Fruit fly (Drosophila melanogaster) whole organism, prepupa: ENCODE data around the gene ng4.
A peak's percentile ranks its signal among the peaks of the same experiment; 100 is the strongest.

ENCODE experiments used
- Blimp-1 ChIP-seq: fragments of 200-800 bp; sonication (Bioruptor generic); optimal IDR thresholded peaks from 3 replicates; lab custom pipeline; 2017; ENCODE audit warnings: missing biosample characterization, missing genetic modification characterization, mild to moderate bottlenecking, moderate library complexity, missing genetic modification reagents
- CG10669 ChIP-seq: fragments of 200-800 bp; sonication (Bioruptor generic); optimal IDR thresholded peaks from 3 replicates; lab custom pipeline; 2018; ENCODE audit warnings: missing biosample characterization, mild to moderate bottlenecking, missing genetic modification characterization, moderate library complexity
- CG11294 ChIP-seq: fragments of 200-800 bp; sonication (Bioruptor generic); IDR thresholded peaks from 2 replicates; pipeline ENCODE4 v1.3.6; 2022; ENCODE audit warnings: missing biosample characterization, missing genetic modification characterization
- CG11762 ChIP-seq: fragments of 200-800 bp; sonication (Bioruptor generic); optimal IDR thresholded peaks from 3 replicates; lab custom pipeline; 2016; ENCODE audit warnings: missing biosample characterization, missing genetic modification characterization; ENCODE audit not compliant: insufficient read depth
- CG15336 ChIP-seq: fragments of 200-800 bp; sonication (Bioruptor generic); IDR thresholded peaks from 2 replicates; pipeline ENCODE4 v1.3.6; 2022; ENCODE audit warnings: missing biosample characterization, missing genetic modification characterization
- CG1621 ChIP-seq: fragments of 200-800 bp; sonication (Bioruptor generic); optimal IDR thresholded peaks from 3 replicates; lab custom pipeline; 2018; ENCODE audit warnings: missing biosample characterization, mild to moderate bottlenecking, missing genetic modification characterization
- CG16779 ChIP-seq: fragments of 200-800 bp; sonication (Bioruptor generic); optimal IDR thresholded peaks from 3 replicates; lab custom pipeline; 2017; ENCODE audit warnings: missing biosample characterization, mild to moderate bottlenecking, missing genetic modification characterization
- CG3032 ChIP-seq: fragments of 200-800 bp; optimal IDR thresholded peaks from 2 replicates; lab custom pipeline; 2019; ENCODE audit warnings: missing biosample characterization, mild to moderate bottlenecking, missing genetic modification characterization, moderate library complexity
- CG32006 ChIP-seq: fragments of 200-800 bp; sonication (Bioruptor generic); optimal IDR thresholded peaks from 3 replicates; lab custom pipeline; 2017; ENCODE audit warnings: missing biosample characterization, mild to moderate bottlenecking, missing genetic modification characterization
- CG34406 ChIP-seq: fragments of 200-800 bp; sonication (Bioruptor generic); optimal IDR thresholded peaks from 3 replicates; lab custom pipeline; 2016; ENCODE audit warnings: missing biosample characterization, missing genetic modification characterization
- CG4318 ChIP-seq: fragments of 200-800 bp; sonication (Bioruptor generic); optimal IDR thresholded peaks from 3 replicates; lab custom pipeline; 2017; ENCODE audit warnings: missing biosample characterization, mild to moderate bottlenecking, missing genetic modification characterization
- CG6276 ChIP-seq: fragments of 200-800 bp; sonication (Bioruptor generic); optimal IDR thresholded peaks from 2 replicates; lab custom pipeline; 2017; ENCODE audit warnings: missing biosample characterization, mild to moderate bottlenecking, missing genetic modification characterization
- CG7368 ChIP-seq: fragments of 200-800 bp; sonication (Bioruptor generic); optimal IDR thresholded peaks from 3 replicates; lab custom pipeline; 2016; ENCODE audit warnings: missing biosample characterization, missing genetic modification characterization
- CG8119 ChIP-seq: fragments of 200-800 bp; sonication (Bioruptor generic); IDR thresholded peaks from 3 replicates; pipeline ENCODE4 v1.3.6; 2022; ENCODE audit warnings: missing biosample characterization, missing genetic modification characterization
- CG8319 ChIP-seq: fragments of 200-800 bp; sonication (Bioruptor generic); optimal IDR thresholded peaks from 3 replicates; lab custom pipeline; 2016; ENCODE audit warnings: missing biosample characterization, missing genetic modification characterization
- CG8632 ChIP-seq: fragments of 200-800 bp; sonication (Bioruptor generic); optimal IDR thresholded peaks from 3 replicates; lab custom pipeline; 2016; ENCODE audit warnings: missing biosample characterization, missing genetic modification characterization
- Eip75B ChIP-seq: fragments of 200-800 bp; sonication (Bioruptor generic); optimal IDR thresholded peaks from 3 replicates; lab custom pipeline; 2016; ENCODE audit warnings: missing biosample characterization, missing genetic modification characterization
- Eip78C ChIP-seq: fragments of 200-800 bp; sonication (Bioruptor generic); peaks from one replicate; lab custom pipeline; 2016; ENCODE audit warnings: missing biosample characterization, missing genetic modification characterization
- Ets21C ChIP-seq: fragments of 200-800 bp; sonication (Bioruptor generic); optimal IDR thresholded peaks from 3 replicates; lab custom pipeline; 2016; ENCODE audit warnings: missing biosample characterization, missing genetic modification characterization
- Ets96B ChIP-seq: fragments of 200-800 bp; optimal IDR thresholded peaks from 2 replicates; lab custom pipeline; 2019; ENCODE audit warnings: missing biosample characterization, mild to moderate bottlenecking, missing genetic modification characterization, moderate library complexity
- Gug ChIP-seq: fragments of 200-800 bp; sonication (Bioruptor generic); IDR thresholded peaks from 2 replicates; pipeline ENCODE4 v1.3.6; 2022; ENCODE audit warnings: missing biosample characterization, missing genetic modification characterization
- Hr4 ChIP-seq: fragments of 200-800 bp; sonication (Bioruptor generic); optimal IDR thresholded peaks from 3 replicates; lab custom pipeline; 2016; ENCODE audit warnings: missing biosample characterization, missing genetic modification characterization
- Lpt ChIP-seq: fragments of 200-800 bp; sonication (Bioruptor generic); optimal IDR thresholded peaks from 3 replicates; lab custom pipeline; 2016; ENCODE audit warnings: missing biosample characterization, missing genetic modification characterization
- Smox ChIP-seq: fragments of 200-800 bp; sonication (Bioruptor generic); optimal IDR thresholded peaks from 3 replicates; lab custom pipeline; 2016; ENCODE audit warnings: missing biosample characterization, missing genetic modification characterization
- Sox102F ChIP-seq: fragments of 200-800 bp; sonication (Bioruptor generic); optimal IDR thresholded peaks from 2 replicates; lab custom pipeline; 2016; ENCODE audit warnings: missing biosample characterization, mild to moderate bottlenecking, missing genetic modification characterization
- Sox14 ChIP-seq: fragments of 200-800 bp; sonication (Bioruptor generic); optimal IDR thresholded peaks from 3 replicates; lab custom pipeline; 2016; ENCODE audit warnings: missing biosample characterization, missing genetic modification characterization
- Sox15 ChIP-seq: fragments of 200-800 bp; sonication (Bioruptor generic); optimal IDR thresholded peaks from 3 replicates; lab custom pipeline; 2016; ENCODE audit warnings: missing biosample characterization, missing genetic modification characterization
- achi ChIP-seq: fragments of 200-800 bp; sonication (Bioruptor generic); optimal IDR thresholded peaks from 3 replicates; lab custom pipeline; 2016; ENCODE audit warnings: missing biosample characterization, missing genetic modification characterization
- acj6 ChIP-seq: fragments of 200-800 bp; sonication (Bioruptor generic); optimal IDR thresholded peaks from 3 replicates; lab custom pipeline; 2016; ENCODE audit warnings: missing biosample characterization, missing genetic modification characterization
- cyc ChIP-seq: fragments of 200-800 bp; sonication (Bioruptor generic); optimal IDR thresholded peaks from 3 replicates; lab custom pipeline; 2016; ENCODE audit warnings: missing biosample characterization, missing genetic modification characterization
- dac ChIP-seq: fragments of 200-800 bp; sonication (Bioruptor generic); optimal IDR thresholded peaks from 2 replicates; lab custom pipeline; 2017; ENCODE audit warnings: missing biosample characterization, mild to moderate bottlenecking, missing genetic modification characterization
- dsx ChIP-seq: fragments of 200-800 bp; optimal IDR thresholded peaks from 3 replicates; lab custom pipeline; 2019; ENCODE audit warnings: missing biosample characterization, mild to moderate bottlenecking, missing genetic modification characterization, moderate library complexity; ENCODE audit not compliant: poor library complexity, severe bottlenecking
- fd59A ChIP-seq: fragments of 200-800 bp; sonication (Bioruptor generic); optimal IDR thresholded peaks from 2 replicates; lab custom pipeline; 2017; ENCODE audit warnings: missing biosample characterization, mild to moderate bottlenecking, missing genetic modification characterization, missing genetic modification reagents
- lz ChIP-seq: fragments of 200-800 bp; sonication (Bioruptor generic); optimal IDR thresholded peaks from 3 replicates; lab custom pipeline; 2016; ENCODE audit warnings: missing biosample characterization, missing genetic modification characterization
- net ChIP-seq: fragments of 200-800 bp; sonication (Bioruptor generic); optimal IDR thresholded peaks from 3 replicates; lab custom pipeline; 2016; ENCODE audit warnings: missing biosample characterization, missing genetic modification characterization
- spab ChIP-seq: fragments of 200-800 bp; sonication (Bioruptor generic); optimal IDR thresholded peaks from 2 replicates; lab custom pipeline; 2017; ENCODE audit warnings: missing biosample characterization, mild to moderate bottlenecking, missing genetic modification characterization, missing genetic modification reagents
- vri ChIP-seq: fragments of 200-800 bp; sonication (Bioruptor generic); optimal IDR thresholded peaks from 3 replicates; lab custom pipeline; 2016; ENCODE audit warnings: missing biosample characterization, mild to moderate bottlenecking, missing genetic modification characterization

Gene ng4

dm6 chrX:3255569-3256309 lies 11.7 kb upstream of the ng4 start (continued):
- TF ChIP-seq CG11294 (GFP tag; lab: Robert Waterston, UW) (peak; percentile 92), acj6 (GFP tag; lab: Kevin White, UChicago) (peak; percentile 94), CG34406 (GFP tag; lab: Kevin White, UChicago) (peak; percentile 95), Gug (GFP tag; lab: Robert Waterston, UW) (peak; percentile 95), Sox14 (GFP tag; lab: Kevin White, UChicago) (peak; percentile 97), vri (GFP tag; lab: Kevin White, UChicago) (peak; percentile 53), CG7368 (GFP tag; lab: Kevin White, UChicago) (peak; percentile 82), Ets21C (peak; percentile 90), Blimp-1 (GFP tag; lab: Kevin White, UChicago) (peak; percentile 83), CG15336 (GFP tag; lab: Robert Waterston, UW) (peak; percentile 97), Eip75B (GFP tag; lab: Kevin White, UChicago) (peak; percentile 86), dsx (no peak), CG4318 (GFP tag; lab: Kevin White, UChicago) (peak; percentile 98), CG1621 (peak; percentile 83), cyc (GFP tag; lab: Kevin White, UChicago) (peak; percentile 92), Ets96B (tag; lab: Kevin White, UChicago) (peak; percentile 83), fd59A (GFP tag; lab: Kevin White, UChicago) (peak; percentile 87), lz (GFP tag; lab: Kevin White, UChicago) (peak; percentile 96)

DNA sequence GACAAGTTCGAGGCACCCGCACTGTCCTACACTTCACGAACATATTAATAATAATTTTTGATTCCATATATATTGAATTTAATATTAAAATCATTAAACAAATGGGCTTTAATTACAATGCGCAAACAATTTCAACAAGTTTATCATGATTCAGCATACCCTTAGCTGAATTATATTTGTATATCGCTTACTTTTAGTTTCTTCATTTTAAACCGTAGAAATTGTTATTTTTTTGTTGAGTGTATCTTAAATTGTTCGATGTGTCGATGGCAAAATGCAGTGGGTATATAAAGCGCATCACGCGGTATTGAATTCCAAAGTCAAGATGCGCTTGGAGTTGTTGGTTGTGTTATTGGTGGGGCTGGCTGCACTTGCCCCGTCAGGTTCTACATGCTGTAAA lies 5.8 kb upstream of the ng4 start, which contains the start of gene Sgs4:
Sgs4 (plus strand) TSS at position 301 of the 400 bp plus-strand sequence.
- TF ChIP-seq Lpt (no peak), Ets21C (no peak), CG8632 (no peak), CG15336 (GFP tag; lab: Robert Waterston, UW) (no peak), Hr4 (GFP tag; lab: Kevin White, UChicago) (no peak), lz (GFP tag; lab: Kevin White, UChicago) (no peak), spab (GFP tag; lab: Kevin White, UChicago) (no peak), CG10669 (GFP tag; lab: Kevin White, UChicago) (no peak), dac (GFP tag; lab: Kevin White, UChicago) (no peak), CG3032 (tag; lab: Kevin White, UChicago) (no peak), net (GFP tag; lab: Kevin White, UChicago) (no peak), CG8119 (GFP tag; lab: Robert Waterston, UW) (no peak), achi (GFP tag; lab: Kevin White, UChicago) (no peak), Eip75B (GFP tag; lab: Kevin White, UChicago) (no peak), Ets96B (tag; lab: Kevin White, UChicago) (no peak), CG32006 (no peak), CG16779 (tag; lab: Kevin White, UChicago) (no peak), CG1621 (no peak), Sox15 (no peak)
- TF ChIP-seq, all 60 proteins: peak for 0

DNA sequence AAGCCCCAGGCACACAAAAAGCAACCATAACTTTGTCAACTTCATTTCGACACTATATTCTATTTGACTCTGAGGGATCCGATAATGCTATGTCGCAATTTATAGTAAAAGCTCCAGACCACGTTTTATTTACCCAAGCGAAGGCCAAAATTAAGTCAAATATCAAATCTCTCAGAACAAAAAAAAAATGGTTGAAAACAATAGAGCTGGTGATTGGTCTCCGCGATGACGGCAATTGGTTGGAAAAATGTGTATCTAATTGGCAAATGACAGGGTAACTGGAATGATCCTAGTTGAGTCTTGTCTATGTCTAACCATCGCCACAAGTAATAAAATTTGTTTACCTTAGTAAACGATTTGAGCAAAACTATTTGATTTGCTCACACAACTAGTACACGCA lies 5.2 kb upstream of the ng4 start, which contains the start of gene Pig1:
Pig1 (minus strand) TSS at position 101 of the 400 bp plus-strand sequence.
- TF ChIP-seq Sox102F (GFP tag; lab: Kevin White, UChicago), result no peak
- no peak for TF ChIP-seq CG11762 (GFP tag; lab: Kevin White, UChicago)
- TF ChIP-seq spab (GFP tag; lab: Kevin White, UChicago), result no peak
- TF ChIP-seq CG6276, result no peak

- TF ChIP-seq Sox14 (GFP tag; lab: Kevin White, UChicago) (no peak), CG8319 (GFP tag; lab: Kevin White, UChicago) (no peak), lz (GFP tag; lab: Kevin White, UChicago) (no peak), CG4318 (GFP tag; lab: Kevin White, UChicago) (no peak), vri (GFP tag; lab: Kevin White, UChicago) (no peak), Blimp-1 (GFP tag; lab: Kevin White, UChicago) (no peak), CG6276 (no peak), Smox (GFP tag; lab: Kevin White, UChicago) (no peak), Sox102F (GFP tag; lab: Kevin White, UChicago) (no peak), Eip78C (no peak)
Observed at dm6 chrX:3241984-3242462, 2.0 kb downstream of the ng4 start, which contains the start of the genes ng3 and ng1. TSS of gene ng3 (minus strand) at chrX:3242084. TSS of gene ng1 (plus strand) at chrX:3242412.
